Worm (Caenorhabditis elegans) whole organism, L1 larva: ENCODE results near the gene far-2.

Source experiments
- aha-1 ChIP-seq: fragments of 150-350 bp; optimal IDR thresholded peaks from 2 replicates; lab custom pipeline; 2014; ENCODE audit warnings: missing biosample characterization, missing genetic modification characterization
- alr-1 ChIP-seq: fragments of 200-800 bp; sonication (Bioruptor generic); optimal IDR thresholded peaks from 2 replicates; lab custom pipeline; 2018; ENCODE audit warnings: borderline replicate concordance, mild to moderate bottlenecking, missing genetic modification characterization, missing compliant biosample characterization
- aly-2 ChIP-seq: fragments of 150-350 bp; optimal IDR thresholded peaks from 2 replicates; lab custom pipeline; 2014; ENCODE audit warnings: missing biosample characterization, missing genetic modification characterization
- blmp-1 ChIP-seq: fragments of 150-350 bp; optimal IDR thresholded peaks from 2 replicates; lab custom pipeline; 2014; ENCODE audit warnings: missing biosample characterization, missing genetic modification characterization
- ceh-63 ChIP-seq: fragments of 200-800 bp; sonication (Bioruptor generic); optimal IDR thresholded peaks from 2 replicates; lab custom pipeline; 2018; ENCODE audit warnings: mild to moderate bottlenecking, missing genetic modification characterization, missing compliant biosample characterization
- ceh-88 ChIP-seq: fragments of 200-800 bp; sonication (Bioruptor generic); IDR thresholded peaks from 2 replicates; pipeline ENCODE4 v1.3.6; 2022; ENCODE audit warnings: missing genetic modification characterization, missing compliant biosample characterization
- ceh-90 ChIP-seq: sonication (generic microtip); optimal IDR thresholded peaks from 2 replicates; lab custom pipeline; 2016; ENCODE audit warnings: missing genetic modification characterization, missing compliant biosample characterization
- ces-1 ChIP-seq: fragments of 150-350 bp; optimal IDR thresholded peaks from 2 replicates; lab custom pipeline; 2014; ENCODE audit warnings: missing biosample characterization, missing genetic modification reagents, missing genetic modification characterization
- efl-1 ChIP-seq, 4 experiments: fragments of 150-350 bp; optimal IDR thresholded peaks in 3 of 4; peaks in 1 of 4; 1 replicate in 1 of 4; 2 replicates in 3 of 4; lab custom pipeline; 2014; ENCODE audit warnings: missing biosample characterization in 2 of 4, missing genetic modification characterization in 2 of 4, missing genetic modification reagents in 2 of 4
- efl-3 ChIP-seq: fragments of 200-800 bp; sonication (Bioruptor generic); optimal IDR thresholded peaks from 2 replicates; lab custom pipeline; 2018; ENCODE audit warnings: mild to moderate bottlenecking, missing genetic modification characterization, missing compliant biosample characterization
- elt-2 ChIP-seq: sonication (generic microtip); optimal IDR thresholded peaks from 2 replicates; lab custom pipeline; 2016; ENCODE audit warnings: missing genetic modification characterization, mild to moderate bottlenecking, inconsistent platforms, missing compliant biosample characterization, missing genetic modification reagents
- ets-5 ChIP-seq: fragments of 200-800 bp; sonication (Bioruptor generic); IDR thresholded peaks from 2 replicates; pipeline ENCODE4 v1.3.6; 2022; ENCODE audit warnings: missing genetic modification characterization, missing compliant biosample characterization
- fkh-8 ChIP-seq: sonication (generic microtip); optimal IDR thresholded peaks from 2 replicates; lab custom pipeline; 2016; ENCODE audit warnings: mild to moderate bottlenecking, missing genetic modification characterization, missing compliant biosample characterization
- fos-1 ChIP-seq: fragments of 150-350 bp; optimal IDR thresholded peaks from 2 replicates; lab custom pipeline; 2014; ENCODE audit warnings: missing biosample characterization, missing genetic modification characterization
- hpl-2 ChIP-seq: fragments of 150-350 bp; optimal IDR thresholded peaks from 2 replicates; lab custom pipeline; 2014; ENCODE audit warnings: missing biosample characterization, missing genetic modification reagents, missing genetic modification characterization
- irx-1 ChIP-seq: sonication (generic microtip); optimal IDR thresholded peaks from 2 replicates; lab custom pipeline; 2016; ENCODE audit warnings: missing genetic modification characterization, missing compliant biosample characterization
- isw-1 ChIP-seq: fragments of 200-800 bp; sonication (Bioruptor generic); IDR thresholded peaks from 2 replicates; pipeline ENCODE4 v1.3.6; 2022; ENCODE audit warnings: missing genetic modification characterization, missing compliant biosample characterization
- lin-35 ChIP-seq, 2 experiments: fragments of 150-350 bp; optimal IDR thresholded peaks; 2 replicates each; lab custom pipeline; 2014; ENCODE audit warnings: missing biosample characterization in 2 of 2, missing genetic modification characterization in 2 of 2, missing genetic modification reagents in 2 of 2
- lir-3 ChIP-seq: sonication (generic microtip); optimal IDR thresholded peaks from 2 replicates; lab custom pipeline; 2016; ENCODE audit warnings: mild to moderate bottlenecking, missing genetic modification characterization, moderate library complexity, missing compliant biosample characterization; ENCODE audit not compliant: poor library complexity
- lsy-2 ChIP-seq, 2 experiments: fragments of 150-350 bp; optimal IDR thresholded peaks; 2 replicates each; lab custom pipeline; 2014; ENCODE audit warnings: missing biosample characterization in 2 of 2, missing genetic modification characterization in 2 of 2
- mdl-1 ChIP-seq, 2 experiments: fragments of 150-350 bp; optimal IDR thresholded peaks; 2 replicates each; lab custom pipeline; 2014 to 2017; ENCODE audit warnings: missing biosample characterization in 2 of 2, missing genetic modification characterization in 2 of 2, inconsistent platforms in 1 of 2
- mef-2 ChIP-seq: fragments of 150-350 bp; optimal IDR thresholded peaks from 2 replicates; lab custom pipeline; 2014; ENCODE audit warnings: missing biosample characterization, missing genetic modification characterization
- nhr-12 ChIP-seq: sonication (generic microtip); optimal IDR thresholded peaks from 2 replicates; lab custom pipeline; 2017; ENCODE audit warnings: missing biosample characterization, missing genetic modification characterization
- nhr-20 ChIP-seq: sonication (generic microtip); optimal IDR thresholded peaks from 2 replicates; lab custom pipeline; 2016; ENCODE audit warnings: mild to moderate bottlenecking, missing genetic modification characterization, missing compliant biosample characterization
- nhr-237 ChIP-seq: fragments of 150-350 bp; optimal IDR thresholded peaks from 2 replicates; lab custom pipeline; 2014; ENCODE audit warnings: missing biosample characterization, missing genetic modification characterization
- nhr-28 ChIP-seq: fragments of 150-350 bp; optimal IDR thresholded peaks from 2 replicates; lab custom pipeline; 2014; ENCODE audit warnings: missing biosample characterization, missing genetic modification characterization
- nhr-76 ChIP-seq: sonication (generic microtip); optimal IDR thresholded peaks from 2 replicates; lab custom pipeline; 2017; ENCODE audit warnings: missing biosample characterization, missing genetic modification characterization
- nhr-77 ChIP-seq: fragments of 150-350 bp; optimal IDR thresholded peaks from 2 replicates; lab custom pipeline; 2014; ENCODE audit warnings: missing biosample characterization, missing genetic modification characterization
- pag-3 ChIP-seq: sonication (generic microtip); optimal IDR thresholded peaks from 2 replicates; lab custom pipeline; 2017; ENCODE audit warnings: missing genetic modification characterization, mild to moderate bottlenecking, missing compliant biosample characterization, antibody characterized with exemption, borderline replicate concordance; ENCODE audit not compliant: insufficient read depth
- pqm-1 ChIP-seq: sonication (generic microtip); optimal IDR thresholded peaks from 3 replicates; lab custom pipeline; 2017; ENCODE audit warnings: missing biosample characterization, missing genetic modification characterization
- rnt-1 ChIP-seq: sonication (generic microtip); optimal IDR thresholded peaks from 2 replicates; lab custom pipeline; 2016; ENCODE audit warnings: mild to moderate bottlenecking, missing genetic modification characterization, moderate library complexity, missing compliant biosample characterization
- sox-4 ChIP-seq: sonication (generic microtip); optimal IDR thresholded peaks from 2 replicates; lab custom pipeline; 2016; ENCODE audit warnings: missing genetic modification characterization, missing compliant biosample characterization
- sptf-1 ChIP-seq: fragments of 150-350 bp; optimal IDR thresholded peaks from 2 replicates; lab custom pipeline; 2014; ENCODE audit warnings: missing biosample characterization, missing genetic modification characterization
- tbx-2 ChIP-seq: sonication (generic microtip); optimal IDR thresholded peaks from 2 replicates; lab custom pipeline; 2016; ENCODE audit warnings: missing genetic modification characterization, missing compliant biosample characterization
- unc-130 ChIP-seq: fragments of 150-350 bp; optimal IDR thresholded peaks from 2 replicates; lab custom pipeline; 2017; ENCODE audit warnings: missing biosample characterization, missing genetic modification characterization, inconsistent platforms
- unc-98 ChIP-seq: fragments of 200-800 bp; sonication (Bioruptor generic); IDR thresholded peaks from 2 replicates; pipeline ENCODE4 v1.3.6; 2022; ENCODE audit warnings: missing genetic modification characterization, missing compliant biosample characterization
- xbp-1 ChIP-seq: sonication (generic microtip); optimal IDR thresholded peaks from 2 replicates; lab custom pipeline; 2016; ENCODE audit warnings: missing genetic modification characterization, missing compliant biosample characterization
- ztf-11 ChIP-seq, 2 experiments: sonication (generic microtip); optimal IDR thresholded peaks; 2 replicates each; lab custom pipeline; 2016 to 2017; ENCODE audit warnings: missing genetic modification characterization in 2 of 2, missing biosample characterization in 1 of 2, missing compliant biosample characterization in 1 of 2

far-2 gene

DNA sequence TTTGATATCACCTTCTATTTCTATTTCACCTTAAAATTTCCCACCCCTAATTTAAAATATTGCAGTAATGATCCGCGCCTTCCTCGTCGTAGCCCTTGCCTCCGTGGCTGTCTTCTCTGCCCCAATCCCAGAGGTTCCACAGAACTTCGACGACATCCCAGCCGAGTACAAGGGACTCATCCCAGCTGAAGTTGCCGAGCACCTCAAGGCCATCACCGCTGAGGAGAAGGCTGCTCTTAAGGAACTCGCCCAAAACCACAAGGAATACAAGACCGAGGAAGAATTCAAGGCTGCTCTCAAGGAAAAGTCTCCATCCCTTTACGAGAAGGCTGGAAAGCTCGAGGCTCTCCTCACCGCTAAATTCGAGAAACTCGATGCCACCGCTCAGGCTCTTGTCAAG, at the start of gene far-2:
far-2 (plus strand) TSS at position 66 of the 400 bp plus-strand sequence.
- no peak for TF ChIP-seq irx-1 (tag; lab: Kevin White, UChicago)
- TF ChIP-seq ceh-63 (GFP tag; lab: Kevin White, UChicago): no peak
- no peak for TF ChIP-seq nhr-76 (tag; lab: Kevin White, UChicago)
- TF ChIP-seq elt-2 (tag; lab: Kevin White, UChicago): no peak
- TF ChIP-seq fkh-8: no peak
- TF ChIP-seq nhr-28 (tag; lab: Kevin White, UChicago): no peak
- no peak for TF ChIP-seq lsy-2 (tag; optimal IDR thresholded peaks at IDR 0.05; lab: Kevin White, UChicago)
- no peak for TF ChIP-seq aly-2 (tag; lab: Kevin White, UChicago)
- no peak for TF ChIP-seq pqm-1 (tag; lab: Kevin White, UChicago)
- no peak for TF ChIP-seq isw-1 (GFP tag; lab: Robert Waterston, UW)
- TF ChIP-seq xbp-1 (tag; lab: Kevin White, UChicago): no peak
- TF ChIP-seq, all 84 proteins: peak for 0

DNA sequence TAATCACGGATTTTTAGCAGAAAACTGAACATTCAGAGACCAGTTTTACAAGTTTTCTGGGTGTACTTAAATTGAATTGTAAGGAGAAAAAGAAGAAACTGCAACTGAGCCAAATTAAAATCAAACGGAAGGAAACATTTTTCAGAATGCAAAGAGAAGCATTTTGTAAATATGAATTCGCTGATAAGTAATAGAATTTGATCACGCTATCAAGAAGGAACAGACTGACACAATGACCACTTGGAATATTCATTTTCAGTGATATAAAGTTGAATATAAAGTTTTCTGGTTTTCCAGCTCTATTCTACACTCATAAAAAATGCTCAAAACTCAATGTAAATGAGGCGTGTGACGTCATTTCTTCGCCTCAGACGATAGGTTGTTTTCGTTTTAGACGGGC, 47.5 kb upstream of the far-2 start:
- no peak for TF ChIP-seq nhr-237
- no peak for TF ChIP-seq unc-130 (tag; lab: Kevin White, UChicago)
- TF ChIP-seq efl-3: no peak
- TF ChIP-seq pag-3 (tag; lab: Kevin White, UChicago): no peak
- TF ChIP-seq aha-1 (tag; lab: Kevin White, UChicago): no peak
- peak; percentile 9 for TF ChIP-seq elt-2 (tag; lab: Kevin White, UChicago)

DNA sequence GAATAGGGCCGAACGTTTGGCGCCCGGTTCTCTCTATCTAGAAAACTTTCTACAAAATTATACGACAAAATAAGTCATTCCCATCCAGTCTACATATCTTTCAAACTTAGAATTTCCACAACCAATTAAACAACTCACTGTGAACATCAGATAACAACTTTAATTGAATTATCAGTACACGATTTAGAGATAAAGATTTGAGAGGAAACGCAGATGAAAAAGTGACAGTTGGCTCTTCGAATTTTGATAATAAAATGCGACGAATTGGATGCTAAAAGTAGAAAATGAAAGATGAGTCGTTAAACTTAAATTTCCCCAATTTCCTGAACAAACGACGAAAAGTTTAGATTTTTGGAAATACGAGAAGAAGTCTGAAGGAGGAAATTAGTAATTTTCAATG, 46.6 kb upstream of the far-2 start:
- TF ChIP-seq fos-1 (tag; lab: Kevin White, UChicago): no peak
- peak; percentile 7 for TF ChIP-seq rnt-1 (tag; lab: Kevin White, UChicago)
- peak; percentile 8 for TF ChIP-seq pqm-1 (tag; lab: Kevin White, UChicago)
- peak; percentile 48 for TF ChIP-seq elt-2 (tag; lab: Kevin White, UChicago)
- TF ChIP-seq, all 84 proteins: peak for 3

DNA sequence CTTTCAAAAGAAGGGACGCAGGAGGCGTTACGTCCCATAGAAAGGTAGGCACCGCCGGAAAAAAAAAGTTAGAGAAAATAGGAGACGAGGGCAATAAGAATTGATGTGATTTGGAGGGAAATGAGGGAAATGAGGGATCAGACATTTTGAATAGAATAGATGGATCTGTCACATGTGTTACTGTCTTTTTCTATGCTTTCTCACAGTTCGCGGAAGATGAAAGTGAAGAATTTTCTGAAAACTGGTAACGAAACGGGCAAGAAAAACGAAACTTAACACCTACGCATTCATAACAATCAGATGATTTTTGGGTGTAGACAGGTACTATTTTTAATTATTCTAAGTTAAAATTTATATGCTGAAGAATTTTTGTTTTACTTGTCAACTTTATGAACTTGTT, 44.0 kb upstream of the far-2 start, which contains the start of gene R107.9:
R107.9 (plus strand) TSS at position 301 of the 400 bp plus-strand sequence.
- TF ChIP-seq efl-1 (optimal IDR thresholded peaks at IDR 0.05; lab: Kevin White, UChicago): no peak
- peak in 1 of 2 experiments; percentile 73 for TF ChIP-seq efl-1 (GFP tag; optimal IDR thresholded peaks at IDR 0.05 in 1 of 2; lab: Kevin White, UChicago)
- no peak for TF ChIP-seq ztf-11 (tag; optimal IDR thresholded peaks at IDR 0.05; lab: Kevin White, UChicago)
- peak; percentile 40 for TF ChIP-seq blmp-1 (tag; lab: Kevin White, UChicago)

DNA sequence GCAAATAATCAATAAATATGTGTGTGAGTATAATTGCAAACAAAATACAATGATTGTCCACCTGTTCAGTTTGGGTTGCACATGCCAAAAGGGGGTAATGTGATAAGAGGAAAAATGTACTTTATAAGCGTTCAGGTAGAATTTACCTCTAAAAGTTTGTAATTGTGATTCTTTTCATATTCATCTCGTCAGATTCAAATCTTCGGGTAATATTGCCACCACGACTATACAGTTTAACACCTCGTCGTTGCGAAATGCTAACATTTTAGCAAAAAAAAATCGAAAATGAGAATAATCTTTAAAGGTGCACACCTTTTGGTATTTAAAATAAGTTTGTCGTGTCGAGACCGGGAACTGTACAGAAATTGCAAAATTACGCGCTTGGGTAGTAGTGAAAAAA, 38.4 kb upstream of the far-2 start, which contains the start of gene nac-2:
nac-2 (minus strand) TSS at position 101 of the 400 bp plus-strand sequence.
- no peak for TF ChIP-seq pag-3 (tag; lab: Kevin White, UChicago)
- no peak for TF ChIP-seq ceh-90 (tag; lab: Kevin White, UChicago)
- no peak for TF ChIP-seq nhr-237
- TF ChIP-seq irx-1 (tag; lab: Kevin White, UChicago): no peak
- TF ChIP-seq mdl-1 (tag; optimal IDR thresholded peaks at IDR 0.05; lab: Kevin White, UChicago): no peak
- no peak for TF ChIP-seq nhr-77 (tag; lab: Kevin White, UChicago)
- no peak for TF ChIP-seq tbx-2 (tag; lab: Kevin White, UChicago)
- no peak for TF ChIP-seq ets-5
- TF ChIP-seq ceh-63 (GFP tag; lab: Kevin White, UChicago): no peak
- TF ChIP-seq alr-1 (tag; lab: Kevin White, UChicago): no peak
- TF ChIP-seq nhr-12 (tag; lab: Kevin White, UChicago): no peak
- TF ChIP-seq lir-3 (tag; lab: Kevin White, UChicago): no peak
- no peak for TF ChIP-seq nhr-76 (tag; lab: Kevin White, UChicago)

DNA sequence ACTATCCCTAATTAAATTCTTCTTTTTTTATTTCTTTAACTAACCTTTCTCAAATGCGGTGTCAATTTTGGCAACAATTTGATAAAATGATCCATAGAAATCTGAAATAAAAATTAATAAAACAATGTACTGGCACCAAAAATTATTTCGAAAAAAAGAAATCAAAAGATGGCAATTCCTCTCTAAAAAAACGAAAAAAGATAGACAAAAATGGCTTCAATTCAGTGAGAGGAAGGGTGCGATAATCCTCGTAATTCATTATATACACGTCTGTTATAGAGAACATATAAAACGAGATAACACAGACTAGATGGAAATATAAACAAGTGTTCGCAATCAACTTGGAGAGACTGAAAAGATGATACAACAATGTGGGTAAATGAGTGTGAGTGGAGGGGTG, 35.8 kb upstream of the far-2 start, which contains the start of gene R107.2:
R107.2 (minus strand) TSS at position 101 of the 400 bp plus-strand sequence.
- no peak for TF ChIP-seq efl-3
- no peak for TF ChIP-seq lin-35 (GFP tag; optimal IDR thresholded peaks at IDR 0.05; lab: Kevin White, UChicago)
- no peak for TF ChIP-seq ceh-88
- TF ChIP-seq nhr-237: no peak
- no peak for TF ChIP-seq sox-4
- no peak for TF ChIP-seq nhr-12 (tag; lab: Kevin White, UChicago)
- no peak for TF ChIP-seq sptf-1 (tag; lab: Kevin White, UChicago)
- TF ChIP-seq ces-1 (GFP tag; lab: Kevin White, UChicago): no peak
- no peak for TF ChIP-seq mef-2
- no peak for TF ChIP-seq nhr-20 (tag; lab: Kevin White, UChicago)
- TF ChIP-seq unc-130 (tag; lab: Kevin White, UChicago): no peak
- TF ChIP-seq unc-98 (GFP tag; lab: Robert Waterston, UW): no peak
- no peak for TF ChIP-seq hpl-2 (GFP tag; lab: Kevin White, UChicago)
